Fruit fly (Drosophila melanogaster): ENCODE measurements around the gene CG4022.

The CG4022 gene

DNA sequence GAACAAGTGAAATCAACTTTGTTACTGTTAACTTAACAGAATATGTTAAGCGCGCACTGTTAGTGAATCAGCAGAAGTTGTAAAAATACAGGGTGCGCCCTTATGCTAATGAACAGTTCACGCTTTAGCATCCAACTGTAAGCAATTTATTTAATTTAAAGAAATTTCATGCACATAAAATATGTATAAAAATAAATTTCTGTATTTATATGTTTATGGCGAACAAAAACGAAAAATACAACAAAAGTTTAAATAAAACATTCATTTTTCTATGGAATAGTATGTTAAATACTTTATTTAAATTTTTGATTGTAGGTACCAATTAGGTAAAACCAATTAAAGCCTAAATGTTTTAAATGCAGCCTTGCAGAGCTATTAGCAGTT lies 13.9 kb upstream of the CG4022 start (continued):
- TF ChIP-seq crp (GFP tag; optimal IDR thresholded peaks at IDR 0.05) (peak in 1 of 2 experiments; percentile 8), lbe (GFP tag; optimal IDR thresholded peaks at IDR 0.05) (peak; percentile 59), CG2202 (tag; optimal IDR thresholded peaks at IDR 0.05) (no peak), gem (tag; optimal IDR thresholded peaks at IDR 0.05) (peak; percentile 65), chinmo (GFP tag; IDR thresholded peaks at IDR 0.05; ENCODE audit: partially characterized antibody) (no peak), CG16779 (GFP tag; IDR thresholded peaks at IDR 0.05) (no peak), CG12299 (tag; optimal IDR thresholded peaks at IDR 0.05) (peak; percentile 56), CG15011 (GFP tag; optimal IDR thresholded peaks at IDR 0.05) (no peak), CG7928 (GFP tag; optimal IDR thresholded peaks at IDR 0.05) (no peak), CG15514 (GFP tag; optimal IDR thresholded peaks at IDR 0.05) (peak; percentile 20), schlank (tag; optimal IDR thresholded peaks at IDR 0.05) (no peak), CG3281 (GFP tag; optimal IDR thresholded peaks at IDR 0.05) (peak; percentile 39), CG7745 (tag; optimal IDR thresholded peaks at IDR 0.05) (no peak), Dad (GFP tag; optimal IDR thresholded peaks at IDR 0.05) (no peak), Antp (GFP tag; optimal IDR thresholded peaks at IDR 0.05) (no peak), luna (GFP tag; optimal IDR thresholded peaks at IDR 0.05) (no peak), croc (GFP tag; conservative IDR thresholded peaks at IDR 0.05) (no peak), Usf (GFP tag; optimal IDR thresholded peaks at IDR 0.05) (no peak), dan (GFP tag; IDR thresholded peaks at IDR 0.05) (no peak), Myb (GFP tag; optimal IDR thresholded peaks at IDR 0.05) (no peak), Lpt (GFP tag; optimal IDR thresholded peaks at IDR 0.05) (no peak), inv (GFP tag; IDR thresholded peaks at IDR 0.05; ENCODE audit: partially characterized antibody) (no peak), CG13296 (GFP tag; optimal IDR thresholded peaks at IDR 0.05) (peak; percentile 42), CG4424 (GFP tag; optimal IDR thresholded peaks at IDR 0.05) (peak; percentile 17), Hmr (GFP tag; optimal IDR thresholded peaks at IDR 0.05) (peak; percentile 40), tup (GFP tag; optimal IDR thresholded peaks at IDR 0.05) (no peak), Fer1 (GFP tag; optimal IDR thresholded peaks at IDR 0.05) (peak; percentile 43), odd (GFP tag; optimal IDR thresholded peaks at IDR 0.05) (peak; percentile 42), Sry-δ (GFP tag; optimal IDR thresholded peaks at IDR 0.05) (no peak), gsb (GFP tag; IDR thresholded peaks at IDR 0.05) (no peak), CG14860 (GFP tag; IDR thresholded peaks at IDR 0.05; ENCODE audit: partially characterized antibody) (no peak), PHDP (tag; optimal IDR thresholded peaks at IDR 0.05) (peak; percentile 79), nom (GFP tag; optimal IDR thresholded peaks at IDR 0.05) (peak; percentile 6), Asciz (GFP tag; optimal IDR thresholded peaks at IDR 0.05) (peak; percentile 15), TFAM (GFP tag; optimal IDR thresholded peaks at IDR 0.05) (no peak), CG30020 (tag; optimal IDR thresholded peaks at IDR 0.05) (no peak), sug (tag; optimal IDR thresholded peaks at IDR 0.05) (no peak), CG34376 (GFP tag; optimal IDR thresholded peaks at IDR 0.05) (no peak), CG18011 (GFP tag; optimal IDR thresholded peaks at IDR 0.05) (peak; percentile 15), ato (GFP tag; IDR thresholded peaks at IDR 0.05; ENCODE audit: partially characterized antibody) (no peak), Hr51 (GFP tag; optimal IDR thresholded peaks at IDR 0.05) (peak in 1 of 2 experiments; percentile 71), MESR4 (GFP tag; optimal IDR thresholded peaks at IDR 0.05) (no peak), en (GFP tag; optimal IDR thresholded peaks at IDR 0.05) (no peak), mld (GFP tag; IDR thresholded peaks at IDR 0.05; ENCODE audit: partially characterized antibody) (no peak), HmgZ (tag; optimal IDR thresholded peaks at IDR 0.05) (no peak), Fer3 (tag; optimal IDR thresholded peaks at IDR 0.05) (peak; percentile 57), Abd-B (GFP tag; optimal IDR thresholded peaks at IDR 0.05) (no peak), CG18599 (GFP tag; optimal IDR thresholded peaks at IDR 0.05) (peak; percentile 47), Atf3 (GFP tag; optimal IDR thresholded peaks at IDR 0.05) (no peak), CG17186 (GFP tag; optimal IDR thresholded peaks at IDR 0.05) (no peak)

Measured in whole organism, embryonic.